Fruit fly (Drosophila melanogaster): ENCODE results near the gene CG5439.

CG5439 gene

dm6 chr2L:13176701-13177249, at the start of gene CG5439, which contains the start of gene Sfmbt (continued):
- TF ChIP-seq yki (optimal IDR thresholded peaks at IDR 0.05) (no peak), NFAT (GFP tag; IDR thresholded peaks at IDR 0.05) (peak; percentile 73), CG3407 (GFP tag; optimal IDR thresholded peaks at IDR 0.05) (no peak), luna (GFP tag; optimal IDR thresholded peaks at IDR 0.05) (peak; percentile 60), CG3281 (GFP tag; optimal IDR thresholded peaks at IDR 0.05) (peak; percentile 84), rib (GFP tag; IDR thresholded peaks at IDR 0.05) (peak; percentile 85), gro (GFP tag; optimal IDR thresholded peaks at IDR 0.05) (peak; percentile 17), mld (GFP tag; IDR thresholded peaks at IDR 0.05; ENCODE audit: partially characterized antibody) (0 out of 3 replicates have a peak, but pooled peaks have one; percentile 38), Oaz (GFP tag; IDR thresholded peaks at IDR 0.05) (peak; percentile 9; the same call in 1 of the 2 replicates), CG4707 (GFP tag; optimal IDR thresholded peaks at IDR 0.05) (no peak), hb (GFP tag; IDR thresholded peaks at IDR 0.05; ENCODE audit: partially characterized antibody) (no peak), CG12299 (tag; optimal IDR thresholded peaks at IDR 0.05) (peak; percentile 6), CG16779 (GFP tag; IDR thresholded peaks at IDR 0.05) (peak; percentile 61; the same call in 1 of the 2 replicates), CG7786 (GFP tag; optimal IDR thresholded peaks at IDR 0.05) (peak; percentile 77), CrebB (tag; optimal IDR thresholded peaks at IDR 0.05) (no peak), crp (GFP tag; optimal IDR thresholded peaks at IDR 0.05) (peak in 1 of 2 experiments; percentile 69), Rx (GFP tag; IDR thresholded peaks at IDR 0.05) (no peak; the same call in 1 of the 2 replicates), CG2889 (GFP tag; IDR thresholded peaks at IDR 0.05) (no peak), CG6175 (GFP tag; IDR thresholded peaks at IDR 0.05) (peak; percentile 50; the same call in 1 of the 3 replicates), Hmx (GFP tag; optimal IDR thresholded peaks at IDR 0.05) (peak; percentile 33), lmd (GFP tag; IDR thresholded peaks at IDR 0.05) (peak; percentile 75), CG1233 (GFP tag; optimal IDR thresholded peaks at IDR 0.05) (no peak), CkIIα-i1 (GFP tag; IDR thresholded peaks at IDR 0.05) (no peak), HLHmδ (GFP tag; optimal IDR thresholded peaks at IDR 0.05) (peak; percentile 16), bowl (GFP tag; IDR thresholded peaks at IDR 0.05) (no peak), maf-S (GFP tag; optimal IDR thresholded peaks at IDR 0.05) (peak; percentile 75), cato (GFP tag; optimal IDR thresholded peaks at IDR 0.05; ENCODE audit: borderline replicate concordance) (peak; percentile 65), crc (GFP tag; optimal IDR thresholded peaks at IDR 0.05) (peak; percentile 29), Deaf1 (tag; optimal IDR thresholded peaks at IDR 0.05) (no peak), H2.0 (GFP tag; IDR thresholded peaks at IDR 0.05) (peak; percentile 38), ems (GFP tag; optimal IDR thresholded peaks at IDR 0.05) (peak; percentile 75), CG4424 (GFP tag; optimal IDR thresholded peaks at IDR 0.05) (peak; percentile 83), esg (GFP tag; conservative IDR thresholded peaks at IDR 0.05) (peak; percentile 70), CG2712 (tag; optimal IDR thresholded peaks at IDR 0.05) (peak; percentile 82), gsb (GFP tag; IDR thresholded peaks at IDR 0.05) (0 out of 2 replicates have a peak, but pooled peaks have one; percentile 12), CG6272 (GFP tag; IDR thresholded peaks at IDR 0.05) (peak; percentile 77), CG17186 (GFP tag; optimal IDR thresholded peaks at IDR 0.05) (peak; percentile 90), ind (GFP tag; optimal IDR thresholded peaks at IDR 0.05) (peak; percentile 89), D19A (tag; optimal IDR thresholded peaks at IDR 0.05) (no peak), Atf3 (GFP tag; optimal IDR thresholded peaks at IDR 0.05) (peak; percentile 53), Scr (GFP tag; IDR thresholded peaks at IDR 0.05; ENCODE audit: partially characterized antibody) (peak; percentile 53; the same call in 1 of the 2 replicates), CG34422 (GFP tag; IDR thresholded peaks at IDR 0.05) (peak; percentile 70; the same call in 2 of the 3 replicates), CG32772 (GFP tag; IDR thresholded peaks at IDR 0.05) (peak; percentile 52), CG10565 (GFP tag; optimal IDR thresholded peaks at IDR 0.05) (no peak), Poxn (GFP tag; IDR thresholded peaks at IDR 0.05) (no peak; the same call in 1 of the 2 replicates), hth (optimal IDR thresholded peaks at IDR 0.05) (no peak), Hr51 (GFP tag; optimal IDR thresholded peaks at IDR 0.05) (peak in 1 of 2 experiments; percentile 75), CG9932 (GFP tag; IDR thresholded peaks at IDR 0.05) (peak; percentile 90), CG6813 (GFP tag; optimal IDR thresholded peaks at IDR 0.05) (no peak), Eip74EF (GFP tag; optimal IDR thresholded peaks at IDR 0.05) (no peak)
